Worm (Caenorhabditis elegans) whole organism, dauer: Measurements from ENCODE around the gene pals-25.
"Not testable (repeated sequence)": the region's sequence is repeated elsewhere in the genome, so short reads cannot be mapped to it uniquely, and the experiment has no call there.

Source experiments
- unc-62 ChIP-seq: sonication (generic microtip); optimal IDR thresholded peaks from 2 replicates; lab custom pipeline; 2017; ENCODE audit warnings: missing biosample characterization, missing genetic modification reagents, missing genetic modification characterization

Gene pals-25

ce11 chrIII:134194-134593 lies at the start of gene pals-25:
Gene pals-25, plus strand, starts transcription at chrIII:134494.
- TF ChIP-seq unc-62: no peak

DNA sequence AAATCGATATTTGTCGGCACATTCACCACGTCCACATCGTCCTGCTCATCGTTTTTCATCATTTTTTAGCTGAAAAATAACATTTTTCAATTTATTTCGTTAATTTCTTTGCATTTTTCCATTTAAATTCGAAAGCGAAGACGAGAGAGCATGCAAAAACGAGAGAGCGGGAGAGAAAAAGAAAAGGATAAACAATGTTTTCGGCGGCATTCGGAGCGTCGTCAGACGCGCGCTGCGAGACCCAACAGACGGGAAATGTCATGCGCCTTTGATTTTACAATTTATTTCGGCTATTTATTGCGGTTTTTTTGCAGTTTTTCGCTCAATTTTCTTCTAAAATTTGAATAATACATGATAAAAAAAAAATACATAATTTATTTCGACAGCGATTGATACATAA lies 48.0 kb upstream of the pals-25 start, which contains the start of gene attf-3:
TSS of gene attf-3 (minus strand) at position 69 of the 400 bp plus-strand sequence.
- no peak for TF ChIP-seq unc-62

DNA sequence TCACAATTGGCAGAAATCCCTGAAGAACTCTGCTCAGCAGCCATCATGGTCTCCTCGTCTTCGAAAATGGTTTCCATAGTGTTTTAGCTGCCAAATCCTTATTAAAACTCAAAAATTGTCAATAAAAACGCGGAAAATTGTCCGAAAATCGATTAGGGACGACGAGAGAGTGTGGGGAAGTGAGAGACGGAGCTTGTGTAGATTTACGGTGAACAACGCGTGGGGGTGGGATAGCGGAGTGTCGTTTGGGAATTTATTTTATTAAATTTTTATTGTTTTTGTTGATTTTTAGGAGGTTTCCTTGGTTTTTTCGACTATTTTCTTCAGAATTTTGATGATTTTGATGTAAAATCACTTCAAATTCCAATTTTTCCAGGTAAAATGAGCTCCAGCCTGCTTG lies 47.1 kb upstream of the pals-25 start, which contains the start of the genes F54C4.4 and mrpl-40:
TSS of gene F54C4.4 (minus strand) at position 199 of the 400 bp plus-strand sequence.
TSS of gene mrpl-40 (plus strand) at position 377 of the 400 bp plus-strand sequence.
- no peak for TF ChIP-seq unc-62

DNA sequence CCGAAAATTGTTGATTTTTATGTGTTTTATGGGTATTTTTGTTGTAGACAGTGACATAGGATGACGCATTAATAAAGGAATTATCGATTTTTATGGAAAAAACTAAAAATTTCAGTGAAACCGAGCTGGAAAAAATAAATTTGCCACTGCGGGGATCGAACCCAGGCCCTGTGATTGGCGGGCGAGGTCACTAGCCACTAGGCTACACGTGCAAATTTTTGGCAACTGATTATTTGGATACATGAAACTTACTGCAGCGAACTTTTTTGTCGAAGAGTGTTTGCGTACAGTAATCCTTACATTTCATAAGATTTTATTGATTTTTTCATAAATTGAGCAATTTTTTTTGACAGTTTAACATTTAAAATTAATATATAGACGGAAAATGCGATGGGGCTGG lies 45.1 kb upstream of the pals-25 start:
- TF ChIP-seq unc-62: no peak

ce11 chrIII:92247-92646 lies 42.0 kb upstream of the pals-25 start:
- TF ChIP-seq unc-62: no peak

DNA sequence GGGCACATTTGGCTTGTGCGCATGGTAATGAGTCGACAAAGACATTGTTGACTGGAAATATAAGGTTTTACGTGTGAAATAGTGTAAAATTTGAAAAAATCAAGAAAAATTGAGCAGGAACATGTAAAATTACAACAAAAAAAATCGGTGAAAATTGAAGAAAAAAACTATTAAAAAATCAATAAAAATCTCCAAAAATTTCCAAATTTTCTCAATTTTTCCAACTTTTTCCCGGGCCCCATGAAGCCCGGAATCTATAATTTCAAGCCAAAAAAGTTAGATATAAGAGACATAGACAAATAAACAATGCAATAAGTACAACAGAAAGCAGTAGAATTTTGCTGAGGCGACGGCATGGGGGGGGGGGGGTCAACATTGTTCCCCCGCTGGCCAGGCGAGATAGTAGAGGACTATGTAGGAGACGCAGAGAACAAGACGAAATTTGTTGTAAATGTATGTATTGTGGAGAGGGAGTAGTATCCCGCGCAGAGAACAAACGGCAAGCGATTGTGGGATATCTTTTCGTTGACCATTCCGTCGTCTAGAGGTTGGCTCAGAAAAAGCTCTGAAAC lies 39.4 kb upstream of the pals-25 start, which contains the start of gene pat-4:
TSS of gene pat-4 (minus strand) at position 51 of the 572 bp plus-strand sequence.
- TF ChIP-seq unc-62: no peak

DNA sequence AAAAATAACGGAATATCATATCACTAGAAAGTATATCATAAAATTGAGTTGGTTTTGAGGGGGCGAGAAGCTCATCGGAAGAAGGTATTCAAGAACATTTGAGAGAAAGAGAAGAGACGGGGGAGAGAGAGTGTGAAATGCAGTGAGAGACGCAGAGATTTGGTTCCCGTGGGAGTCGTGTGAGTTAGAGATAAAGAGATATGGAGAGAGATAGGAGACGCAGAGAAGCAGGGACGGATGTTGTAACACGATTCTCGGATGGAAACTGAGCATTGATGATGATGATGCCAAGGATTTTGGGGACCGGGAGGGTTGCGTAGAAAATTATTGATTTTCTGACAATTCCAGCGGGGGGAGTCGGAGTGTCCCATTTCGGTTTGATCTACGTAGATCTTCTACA lies 38.1 kb upstream of the pals-25 start:
- TF ChIP-seq unc-62: no peak

DNA sequence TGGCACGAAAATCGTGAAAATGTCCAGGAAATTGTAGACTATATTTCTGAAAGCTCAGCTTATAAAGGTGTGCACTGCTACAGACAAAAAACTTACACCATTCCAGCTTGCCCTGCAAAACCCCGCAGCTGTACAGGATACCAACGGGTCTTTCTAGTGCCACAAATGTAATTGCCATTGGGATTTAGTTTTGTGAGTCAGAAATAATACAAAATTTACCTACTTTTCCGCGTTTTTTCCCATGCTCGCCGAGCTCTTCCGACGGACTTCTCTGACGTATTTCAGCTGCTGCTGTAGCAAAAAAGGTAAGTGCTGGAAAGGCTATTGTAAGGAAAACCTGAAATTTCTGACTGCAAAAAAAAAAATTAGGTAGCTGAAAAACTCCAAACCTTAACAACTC lies 37.3 kb upstream of the pals-25 start, which contains the start of gene C29F9.8:
TSS of gene C29F9.8 (minus strand) at position 101 of the 400 bp plus-strand sequence.
- TF ChIP-seq unc-62: not testable (repeated sequence)

DNA sequence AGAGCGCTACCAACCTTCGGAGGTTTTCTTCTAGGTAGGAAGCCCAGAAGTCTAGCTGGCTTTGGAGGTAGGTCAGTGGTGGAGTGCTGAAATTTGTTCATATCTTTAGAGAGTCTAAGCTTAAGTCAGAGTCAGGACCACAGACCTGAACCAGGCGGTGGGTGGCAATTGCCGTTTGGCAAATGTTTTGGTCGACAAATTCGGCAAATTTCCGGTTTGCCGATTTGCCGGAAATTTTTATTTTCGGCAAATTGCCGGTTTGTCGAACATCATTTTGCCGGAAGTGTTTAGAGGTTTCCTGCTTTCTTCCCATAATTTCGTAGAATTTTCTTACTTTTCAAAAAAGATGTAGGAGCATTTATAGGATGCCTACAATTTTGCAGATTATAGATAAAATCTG lies 35.5 kb upstream of the pals-25 start, which contains the start of gene C29F9.9:
TSS of gene C29F9.9 (minus strand) at position 101 of the 400 bp plus-strand sequence.
- TF ChIP-seq unc-62: not testable (repeated sequence)

ce11 chrIII:114603-115002 lies 19.7 kb upstream of the pals-25 start, which contains the start of gene C29F9.6:
Gene C29F9.6, plus strand, starts transcription at chrIII:114903.
- no peak for TF ChIP-seq unc-62

DNA sequence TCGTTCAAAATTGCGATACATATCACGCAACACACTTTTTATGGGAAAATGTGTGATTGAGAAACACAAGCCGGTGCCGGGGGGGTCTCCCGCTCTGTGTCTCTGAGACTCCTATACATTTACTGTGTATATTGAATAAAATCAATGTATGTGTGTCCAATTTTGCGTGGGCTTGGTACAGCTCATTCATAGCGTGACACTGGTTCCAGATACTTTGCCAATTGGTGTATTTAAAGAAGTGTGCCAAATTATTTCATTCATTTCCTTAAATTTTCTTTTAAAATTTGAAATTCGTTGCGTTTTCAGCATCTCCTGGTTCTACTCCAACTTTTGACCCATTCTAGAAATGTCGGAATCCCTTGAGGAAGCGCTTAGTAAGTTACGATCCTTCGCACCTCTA lies 17.1 kb upstream of the pals-25 start, which contains the start of gene C29F9.5:
TSS of gene C29F9.5 (plus strand) at position 301 of the 400 bp plus-strand sequence.
- TF ChIP-seq unc-62: no peak

ce11 chrIII:117857-118256 lies 16.4 kb upstream of the pals-25 start:
- no peak for TF ChIP-seq unc-62

DNA sequence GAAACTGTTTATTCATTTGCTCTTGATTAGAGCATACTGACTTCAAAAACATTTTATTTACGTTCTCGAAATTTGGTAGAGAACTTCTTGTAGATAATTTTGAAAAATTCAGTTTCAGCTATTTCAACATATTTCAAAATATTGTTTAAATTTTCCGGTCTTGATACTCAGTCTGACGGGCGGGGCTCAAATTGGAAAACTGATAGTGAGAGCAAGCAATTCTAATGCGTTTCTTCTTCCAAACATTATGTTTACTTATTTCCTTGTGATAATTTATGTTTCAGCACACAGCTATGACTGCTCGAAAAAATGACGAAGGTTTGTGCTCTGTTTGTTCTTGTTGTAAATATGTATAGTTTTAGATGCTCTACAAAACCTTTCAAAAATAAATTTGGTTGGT lies 14.1 kb upstream of the pals-25 start, which contains the start of gene pals-24:
TSS of gene pals-24 (plus strand) at position 237 of the 400 bp plus-strand sequence.
- no peak for TF ChIP-seq unc-62

DNA sequence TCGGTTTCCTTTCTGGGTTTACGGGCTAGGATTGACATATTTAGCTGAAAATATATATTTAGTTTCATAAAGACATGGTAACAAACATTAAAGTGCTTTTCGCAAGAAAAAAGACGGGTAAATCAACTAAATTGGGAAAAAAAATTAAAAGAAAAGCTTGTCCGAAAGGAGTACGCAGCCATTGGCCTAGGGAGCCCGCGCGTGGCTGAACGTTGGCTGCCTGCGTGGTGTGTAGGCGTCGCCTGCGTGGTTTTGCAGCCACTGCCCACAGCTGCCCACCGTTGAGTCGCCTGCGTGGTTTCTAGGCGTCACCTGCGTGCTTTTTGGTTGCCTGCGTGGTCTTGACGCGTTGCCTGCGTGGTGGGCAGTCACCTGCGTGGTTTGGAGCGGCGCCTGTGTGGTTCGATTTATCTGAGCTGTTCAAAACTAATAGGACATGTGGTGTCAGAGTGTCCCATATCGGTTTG lies 12.3 kb upstream of the pals-25 start, which contains the start of gene C29F9.12:
TSS of gene C29F9.12 (minus strand) at position 51 of the 467 bp plus-strand sequence.
- not testable (repeated sequence) for TF ChIP-seq unc-62

ce11 chrIII:124478-124877 lies 9.8 kb upstream of the pals-25 start, which contains the start of gene pals-23:
Gene pals-23, plus strand, starts transcription at chrIII:124778.
- no peak for TF ChIP-seq unc-62

- no peak for TF ChIP-seq unc-62
These were observed 3.6 kb upstream of the pals-25 start, which contains the start of the genes nhr-280 and C29F9.2 for ce11 chrIII:130650-131049. Gene nhr-280, minus strand, starts transcription at chrIII:130750. Gene C29F9.2, plus strand, starts transcription at chrIII:130947.

- TF ChIP-seq unc-62: no peak
These were observed 2.7 kb upstream of the pals-25 start for ce11 chrIII:131627-132026.

ce11 chrIII:132118-132517 lies 2.2 kb upstream of the pals-25 start, which contains the start of gene pals-22:
Gene pals-22, plus strand, starts transcription at chrIII:132418.
- TF ChIP-seq unc-62: no peak
